Fruit fly (Drosophila melanogaster): Measurements from ENCODE around the gene CG17475.

Gene CG17475

dm6 chr3R:17151376-17152026 lies 21.3 kb upstream of the CG17475 start, which contains the start of gene CG5292 (continued):
- TF ChIP-seq fd96Cb (tag; optimal IDR thresholded peaks at IDR 0.05) (no peak), CG30431 (GFP tag; optimal IDR thresholded peaks at IDR 0.05) (no peak), E2f2 (GFP tag; IDR thresholded peaks at IDR 0.05) (peak; percentile 65), Poxn (GFP tag; IDR thresholded peaks at IDR 0.05) (no peak), sim (GFP tag; IDR thresholded peaks at IDR 0.05) (no peak), nau (GFP tag; optimal IDR thresholded peaks at IDR 0.05) (no peak), Sry-β (GFP tag; optimal IDR thresholded peaks at IDR 0.05) (peak; percentile 22), CG8765 (GFP tag; IDR thresholded peaks at IDR 0.05) (no peak), lmd (GFP tag; IDR thresholded peaks at IDR 0.05) (peak; percentile 42; the same call in 1 of the 2 replicates), CG2712 (tag; optimal IDR thresholded peaks at IDR 0.05) (peak; percentile 75), CG10366 (GFP tag; IDR thresholded peaks at IDR 0.05) (peak; percentile 73), kni (GFP tag; optimal IDR thresholded peaks at IDR 0.05) (no peak), Vsx1 (GFP tag; optimal IDR thresholded peaks at IDR 0.05) (no peak), Pdp1 (GFP tag; optimal IDR thresholded peaks at IDR 0.05) (peak in 1 of 2 experiments; percentile 28), Drgx (GFP tag; IDR thresholded peaks at IDR 0.05) (peak; percentile 64), CG7271 (tag; optimal IDR thresholded peaks at IDR 0.05) (no peak), CG10147 (GFP tag; optimal IDR thresholded peaks at IDR 0.05) (peak; percentile 23), Med (GFP tag) (peak; percentile 91), Doc3 (GFP tag; IDR thresholded peaks at IDR 0.05; ENCODE audit: partially characterized antibody) (peak; percentile 39; the same call in 1 of the 3 replicates), CG10979 (tag; optimal IDR thresholded peaks at IDR 0.05) (no peak), CG11560 (tag; IDR thresholded peaks at IDR 0.05) (no peak), tin (GFP tag; optimal IDR thresholded peaks at IDR 0.05) (peak; percentile 48), CG14667 (GFP tag; IDR thresholded peaks at IDR 0.05) (no peak), Lpt (GFP tag; optimal IDR thresholded peaks at IDR 0.05) (no peak), grau (tag; optimal IDR thresholded peaks at IDR 0.05) (no peak), sens-2 (GFP tag; IDR thresholded peaks at IDR 0.05) (no peak), CG11695 (GFP tag; IDR thresholded peaks at IDR 0.05) (0 out of 3 replicates have a peak, but pooled peaks have one; percentile 33), ATbp (GFP tag; optimal IDR thresholded peaks at IDR 0.05) (peak; percentile 8), ken (GFP tag; IDR thresholded peaks at IDR 0.05) (0 out of 3 replicates have a peak, but pooled peaks have one; percentile 36), nerfin-1 (tag; optimal IDR thresholded peaks at IDR 0.05) (no peak), CG15696 (tag; optimal IDR thresholded peaks at IDR 0.05) (peak; percentile 36), Lhr (GFP tag; optimal IDR thresholded peaks at IDR 0.05) (peak; percentile 7), Sox100B (GFP tag; optimal IDR thresholded peaks at IDR 0.05) (no peak), gcm2 (GFP tag; optimal IDR thresholded peaks at IDR 0.05) (peak; percentile 12), YL-1 (GFP tag; optimal IDR thresholded peaks at IDR 0.05) (peak; percentile 72), CG9609 (GFP tag; optimal IDR thresholded peaks at IDR 0.05) (no peak), HHEX (GFP tag; optimal IDR thresholded peaks at IDR 0.05) (peak; percentile 29), otp (GFP tag; IDR thresholded peaks at IDR 0.05) (no peak), CG6254 (GFP tag; optimal IDR thresholded peaks at IDR 0.05) (no peak), unc-4 (GFP tag; IDR thresholded peaks at IDR 0.05; ENCODE audit: partially characterized antibody) (peak; percentile 53; the same call in 1 of the 2 replicates), CG10274 (GFP tag; optimal IDR thresholded peaks at IDR 0.05) (no peak), CG5180 (GFP tag; optimal IDR thresholded peaks at IDR 0.05) (no peak), disco-r (GFP tag; optimal IDR thresholded peaks at IDR 0.05) (peak; percentile 20), CG13894 (tag; optimal IDR thresholded peaks at IDR 0.05) (no peak), chinmo (GFP tag; IDR thresholded peaks at IDR 0.05; ENCODE audit: partially characterized antibody) (no peak), CG17912 (GFP tag; optimal IDR thresholded peaks at IDR 0.05) (peak; percentile 3), CG33213 (GFP tag; optimal IDR thresholded peaks at IDR 0.05) (no peak), CG30403 (GFP tag; optimal IDR thresholded peaks at IDR 0.05) (peak; percentile 59), CG12155 (GFP tag; optimal IDR thresholded peaks at IDR 0.05) (peak; percentile 34)
